Worm (Caenorhabditis elegans) whole organism, L3 larva: Measurements from ENCODE around the gene F58D2.2.

Experiments used
- ZK546.5 ChIP-seq: sonication (generic microtip); optimal IDR thresholded peaks from 2 replicates; lab custom pipeline; 2017; ENCODE audit warnings: missing biosample characterization, missing genetic modification characterization
- aly-2 ChIP-seq: fragments of 150-350 bp; optimal IDR thresholded peaks from 2 replicates; lab custom pipeline; 2014; ENCODE audit warnings: missing biosample characterization, missing genetic modification characterization
- ama-1 ChIP-seq: fragments of 150-350 bp; optimal IDR thresholded peaks from 2 replicates; lab custom pipeline; 2018
- ceh-16 ChIP-seq: sonication (generic microtip); optimal IDR thresholded peaks from 2 replicates; lab custom pipeline; 2017; ENCODE audit warnings: missing biosample characterization, missing genetic modification characterization
- ceh-28 ChIP-seq: fragments of 150-350 bp; optimal IDR thresholded peaks from 2 replicates; lab custom pipeline; 2014; ENCODE audit warnings: missing biosample characterization, missing genetic modification reagents, missing genetic modification characterization
- daf-12 ChIP-seq: fragments of 150-350 bp; optimal IDR thresholded peaks from 2 replicates; lab custom pipeline; 2014; ENCODE audit warnings: missing biosample characterization, missing genetic modification reagents, missing genetic modification characterization
- egl-5 ChIP-seq: fragments of 150-350 bp; optimal IDR thresholded peaks from 2 replicates; lab custom pipeline; 2017; ENCODE audit warnings: missing biosample characterization, missing genetic modification reagents, missing genetic modification characterization, inconsistent platforms
- elt-1 ChIP-seq: fragments of 150-350 bp; optimal IDR thresholded peaks from 2 replicates; lab custom pipeline; 2014; ENCODE audit warnings: missing biosample characterization, missing genetic modification characterization
- elt-2 ChIP-seq: sonication (generic microtip); optimal IDR thresholded peaks from 2 replicates; lab custom pipeline; 2016; ENCODE audit warnings: missing genetic modification reagents, mild to moderate bottlenecking, missing genetic modification characterization, missing compliant biosample characterization
- elt-3 ChIP-seq, 3 experiments: fragments of 150-350 bp in 1 of 3; sonication (generic microtip) in 2 of 3; optimal IDR thresholded peaks; 2 replicates in 2 of 3; 4 replicates in 1 of 3; lab custom pipeline; 2014 to 2017; ENCODE audit warnings: missing biosample characterization in 3 of 3, missing genetic modification characterization in 3 of 3
- eor-1 ChIP-seq, 2 experiments: fragments of 150-350 bp; optimal IDR thresholded peaks; 2 replicates each; lab custom pipeline; 2014 to 2018; ENCODE audit warnings: missing biosample characterization in 2 of 2, missing genetic modification characterization in 2 of 2
- fkh-10 ChIP-seq: sonication (generic microtip); optimal IDR thresholded peaks from 2 replicates; lab custom pipeline; 2017; ENCODE audit warnings: missing biosample characterization, missing genetic modification reagents, missing genetic modification characterization
- fkh-2 ChIP-seq: fragments of 150-350 bp; optimal IDR thresholded peaks from 2 replicates; lab custom pipeline; 2014; ENCODE audit warnings: missing biosample characterization, missing genetic modification reagents, missing genetic modification characterization
- hmg-11 ChIP-seq: sonication (generic microtip); optimal IDR thresholded peaks from 2 replicates; lab custom pipeline; 2016; ENCODE audit warnings: missing genetic modification characterization, missing compliant biosample characterization
- lin-15B ChIP-seq: fragments of 150-350 bp; optimal IDR thresholded peaks from 2 replicates; lab custom pipeline; 2014; ENCODE audit warnings: missing biosample characterization, missing genetic modification characterization
- lin-39 ChIP-seq: fragments of 150-350 bp; optimal IDR thresholded peaks from 2 replicates; lab custom pipeline; 2018; ENCODE audit warnings: missing biosample characterization, missing genetic modification reagents, missing genetic modification characterization
- lsy-12 ChIP-seq: sonication (generic microtip); optimal IDR thresholded peaks from 2 replicates; lab custom pipeline; 2016; ENCODE audit warnings: mild to moderate bottlenecking, missing genetic modification characterization, missing compliant biosample characterization
- mdl-1 ChIP-seq: fragments of 150-350 bp; optimal IDR thresholded peaks from 2 replicates; lab custom pipeline; 2014; ENCODE audit warnings: missing biosample characterization, missing genetic modification characterization
- mml-1 ChIP-seq: fragments of 150-350 bp; sonication (generic microtip); optimal IDR thresholded peaks from 3 replicates; lab custom pipeline; 2014; ENCODE audit warnings: missing biosample characterization, missing genetic modification characterization
- nfya-1 ChIP-seq: sonication (generic microtip); optimal IDR thresholded peaks from 2 replicates; lab custom pipeline; 2017; ENCODE audit warnings: missing genetic modification characterization, mild to moderate bottlenecking, missing compliant biosample characterization, antibody characterized with exemption, moderate library complexity; ENCODE audit not compliant: insufficient read depth
- nhr-11 ChIP-seq: fragments of 150-350 bp; optimal IDR thresholded peaks from 2 replicates; lab custom pipeline; 2014; ENCODE audit warnings: missing biosample characterization, missing genetic modification characterization
- nhr-12 ChIP-seq: fragments of 150-350 bp; optimal IDR thresholded peaks from 2 replicates; lab custom pipeline; 2014; ENCODE audit warnings: missing biosample characterization, missing genetic modification characterization
- nhr-23 ChIP-seq: fragments of 150-350 bp; optimal IDR thresholded peaks from 2 replicates; lab custom pipeline; 2014; ENCODE audit warnings: missing biosample characterization, missing genetic modification reagents, missing genetic modification characterization
- nhr-237 ChIP-seq: fragments of 150-350 bp; optimal IDR thresholded peaks from 2 replicates; lab custom pipeline; 2014; ENCODE audit warnings: missing biosample characterization, missing genetic modification characterization
- nhr-43 ChIP-seq: sonication (generic microtip); optimal IDR thresholded peaks from 2 replicates; lab custom pipeline; 2016; ENCODE audit warnings: mild to moderate bottlenecking, missing genetic modification characterization, missing compliant biosample characterization; ENCODE audit not compliant: poor library complexity, severe bottlenecking
- nhr-67 ChIP-seq: fragments of 150-350 bp; optimal IDR thresholded peaks from 2 replicates; lab custom pipeline; 2014; ENCODE audit warnings: missing biosample characterization, missing genetic modification characterization
- nhr-76 ChIP-seq: fragments of 150-350 bp; sonication (generic microtip); optimal IDR thresholded peaks from 5 replicates; lab custom pipeline; 2014; ENCODE audit warnings: missing biosample characterization, missing genetic modification characterization
- nhr-77 ChIP-seq: fragments of 150-350 bp; optimal IDR thresholded peaks from 2 replicates; lab custom pipeline; 2014; ENCODE audit warnings: missing biosample characterization, missing genetic modification characterization
- pha-4 ChIP-seq: fragments of 150-350 bp; optimal IDR thresholded peaks from 2 replicates; lab custom pipeline; 2014; ENCODE audit warnings: missing biosample characterization, missing genetic modification reagents, missing genetic modification characterization
- pqm-1 ChIP-seq: fragments of 150-350 bp; optimal IDR thresholded peaks from 2 replicates; lab custom pipeline; 2017; ENCODE audit warnings: missing biosample characterization, missing genetic modification characterization, inconsistent platforms
- skn-1 ChIP-seq: fragments of 150-350 bp; optimal IDR thresholded peaks from 2 replicates; lab custom pipeline; 2014; ENCODE audit warnings: missing biosample characterization, missing genetic modification characterization
- snpc-4 ChIP-seq: fragments of 150-350 bp; optimal IDR thresholded peaks from 2 replicates; lab custom pipeline; 2014; ENCODE audit warnings: missing biosample characterization, missing genetic modification characterization
- unc-62 ChIP-seq: fragments of 150-350 bp; sonication (generic microtip); optimal IDR thresholded peaks from 4 replicates; lab custom pipeline; 2014; ENCODE audit warnings: missing biosample characterization, missing genetic modification reagents, missing genetic modification characterization
- zag-1 ChIP-seq: fragments of 150-350 bp; optimal IDR thresholded peaks from 2 replicates; lab custom pipeline; 2014; ENCODE audit warnings: missing biosample characterization, missing genetic modification characterization
- ztf-4 ChIP-seq: fragments of 150-350 bp; optimal IDR thresholded peaks from 2 replicates; lab custom pipeline; 2014; ENCODE audit warnings: missing biosample characterization, missing genetic modification characterization

F58D2.2 gene

DNA sequence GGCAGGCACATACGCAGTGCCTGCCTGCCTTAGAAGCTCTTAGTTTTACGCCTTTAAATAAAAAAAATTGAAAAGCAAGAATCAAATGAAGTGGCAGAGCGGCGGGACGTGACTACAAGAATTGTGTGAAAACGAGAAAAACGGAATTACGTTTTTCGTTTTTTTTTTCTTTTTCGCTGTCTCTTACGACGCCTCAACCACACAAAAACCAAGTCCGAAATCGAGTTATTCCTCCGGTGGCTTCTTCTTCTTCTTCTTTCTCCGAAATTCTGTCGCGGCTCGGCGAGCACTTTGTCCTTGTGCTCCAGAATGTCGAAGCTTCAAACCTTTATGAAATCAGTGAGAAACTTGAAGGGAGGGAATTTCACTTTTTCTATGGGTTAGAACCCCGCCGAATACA lies 31.0 kb downstream of the F58D2.2 start:
- TF ChIP-seq fkh-10 (GFP tag; lab: Kevin White, UChicago) = peak; percentile 24
- TF ChIP-seq hmg-11 (tag; lab: Kevin White, UChicago) = no peak

- TF ChIP-seq lin-39 (tag; lab: Kevin White, UChicago) (no peak), elt-2 (peak; percentile 16)
Measured at ce11 chrIV:13221657-13222056, 32.1 kb downstream of the F58D2.2 start, which contains the start of gene C48D1.5. TSS of gene C48D1.5 (plus strand) at chrIV:13221957.

ce11 chrIV:13231393-13231792 lies 41.8 kb downstream of the F58D2.2 start:
- TF ChIP-seq skn-1 (tag; lab: Kevin White, UChicago) (no peak), daf-12 (tag; lab: Kevin White, UChicago) (no peak), lin-39 (tag; lab: Kevin White, UChicago) (peak; percentile 41), lin-15B (tag; lab: Kevin White, UChicago) (peak; percentile 60), pha-4 (tag; lab: Kevin White, UChicago) (peak; percentile 71), nfya-1 (tag; lab: Kevin White, UChicago) (peak; percentile 80)

- TF ChIP-seq nhr-23 (no peak), nhr-11 (no peak), eor-1 (tag; optimal IDR thresholded peaks at IDR 0.05; lab: Kevin White, UChicago) (no peak), elt-2 (no peak), zag-1 (tag; lab: Kevin White, UChicago) (no peak), elt-3 (tag; optimal IDR thresholded peaks at IDR 0.05; lab: Kevin White, UChicago) (no peak), unc-62 (GFP tag; lab: Kevin White, UChicago) (no peak), aly-2 (tag; lab: Kevin White, UChicago) (no peak), lin-39 (tag; lab: Kevin White, UChicago) (no peak), skn-1 (tag; lab: Kevin White, UChicago) (no peak), ztf-4 (tag; lab: Kevin White, UChicago) (no peak), ceh-16 (tag; lab: Kevin White, UChicago) (no peak), nhr-43 (tag; lab: Kevin White, UChicago) (no peak), egl-5 (tag; lab: Kevin White, UChicago) (no peak), nhr-76 (tag; lab: Kevin White, UChicago) (no peak), ceh-28 (tag; lab: Kevin White, UChicago) (no peak), daf-12 (tag; lab: Kevin White, UChicago) (no peak)
Measured at ce11 chrIV:13236485-13236884, 46.9 kb downstream of the F58D2.2 start, which contains the start of gene pwp-1. TSS of gene pwp-1 (minus strand) at chrIV:13236585.

ce11 chrIV:13238943-13239861 lies 49.6 kb downstream of the F58D2.2 start, which contains the start of gene tag-115:
TSS of gene tag-115 (minus strand) at chrIV:13239414.
- TF ChIP-seq mml-1 = no peak
- TF ChIP-seq ama-1 (lab: Kevin White, UChicago) = peak; percentile 48
- TF ChIP-seq nhr-23 = no peak
- TF ChIP-seq aly-2 (tag; lab: Kevin White, UChicago) = no peak
- no peak for TF ChIP-seq ceh-16 (tag; lab: Kevin White, UChicago)
- no peak for TF ChIP-seq lin-15B (tag; lab: Kevin White, UChicago)
- TF ChIP-seq ceh-28 (tag; lab: Kevin White, UChicago) = peak; percentile 37
- TF ChIP-seq nhr-12 (tag; lab: Kevin White, UChicago) = no peak
- TF ChIP-seq elt-2 = peak; percentile 10
- TF ChIP-seq pha-4 (tag; lab: Kevin White, UChicago) = peak; percentile 9

ce11 chrIV:13240078-13240841 lies 50.7 kb downstream of the F58D2.2 start, which contains the start of gene rpl-12:
TSS of gene rpl-12 (minus strand) at chrIV:13240651.
- TF ChIP-seq ZK546.5 (tag; lab: Kevin White, UChicago) (peak; percentile 74), unc-62 (GFP tag; lab: Kevin White, UChicago) (peak; percentile 92), ceh-16 (tag; lab: Kevin White, UChicago) (peak; percentile 47), pqm-1 (tag; lab: Kevin White, UChicago) (peak; percentile 90), ceh-28 (tag; lab: Kevin White, UChicago) (peak; percentile 92), elt-3 (tag; optimal IDR thresholded peaks at IDR 0.05; lab: Kevin White, UChicago) (peak in 2 of 3 experiments; percentile 85 to 91), elt-1 (peak; percentile 86), fkh-2 (tag; lab: Kevin White, UChicago) (peak; percentile 69), snpc-4 (tag; lab: Kevin White, UChicago) (peak; percentile 95), nhr-77 (peak; percentile 87), aly-2 (tag; lab: Kevin White, UChicago) (peak; percentile 71), ama-1 (lab: Kevin White, UChicago) (peak; percentile 83), ztf-4 (tag; lab: Kevin White, UChicago) (peak; percentile 90), mdl-1 (tag; lab: Kevin White, UChicago) (peak; percentile 9), pha-4 (tag; lab: Kevin White, UChicago) (peak; percentile 100), nhr-43 (tag; lab: Kevin White, UChicago) (peak; percentile 98), nhr-237 (no peak), nhr-23 (peak; percentile 100), eor-1 (tag; optimal IDR thresholded peaks at IDR 0.05; lab: Kevin White, UChicago) (no peak), nhr-76 (tag; lab: Kevin White, UChicago) (peak; percentile 72), lsy-12 (tag; lab: Kevin White, UChicago) (peak; percentile 99), nhr-67 (tag; lab: Kevin White, UChicago) (no peak)
